Fruit fly (Drosophila melanogaster): ENCODE measurements around the gene Dh44.

- no peak for TF ChIP-seq CG1620 (GFP tag; optimal IDR thresholded peaks at IDR 0.05)
- TF ChIP-seq ovo (GFP tag; optimal IDR thresholded peaks at IDR 0.05) = no peak
- no peak for TF ChIP-seq Mnt (GFP tag; optimal IDR thresholded peaks at IDR 0.05)
- no peak for TF ChIP-seq tj (GFP tag; optimal IDR thresholded peaks at IDR 0.05)
- TF ChIP-seq bab1 (GFP tag; optimal IDR thresholded peaks at IDR 0.05) = no peak
- no peak for TF ChIP-seq kay (GFP tag; ENCODE audit: borderline replicate concordance)
Measured at dm6 chr3R:9596615-9597014, 41.4 kb upstream of the Dh44 start.
